Fruit fly (Drosophila melanogaster): ENCODE measurements around the gene CG9672.

dm6 chrX:16740606-16741005, 33.9 kb upstream of the CG9672 start, which contains the start of gene CG32568:
- TF ChIP-seq insv (optimal IDR thresholded peaks at IDR 0.05) (no peak), ttk (optimal IDR thresholded peaks at IDR 0.05) (no peak), Sin3A (optimal IDR thresholded peaks at IDR 0.05) (no peak), psq (optimal IDR thresholded peaks at IDR 0.05) (no peak), h (optimal IDR thresholded peaks at IDR 0.05) (no peak)
